Fruit fly (Drosophila melanogaster) whole organism, prepupa: ENCODE data around the gene Tdrd3.

Source experiments
- CG10631 ChIP-seq: fragments of 200-800 bp; sonication (Bioruptor generic); optimal IDR thresholded peaks from 2 replicates; lab custom pipeline; 2016; ENCODE audit warnings: missing biosample characterization, missing genetic modification characterization
- CG10669 ChIP-seq: fragments of 200-800 bp; sonication (Bioruptor generic); optimal IDR thresholded peaks from 3 replicates; lab custom pipeline; 2018; ENCODE audit warnings: missing biosample characterization, mild to moderate bottlenecking, missing genetic modification characterization, moderate library complexity
- CG11294 ChIP-seq: fragments of 200-800 bp; sonication (Bioruptor generic); IDR thresholded peaks from 2 replicates; pipeline ENCODE4 v1.3.6; 2022; ENCODE audit warnings: missing biosample characterization, missing genetic modification characterization
- CG11762 ChIP-seq: fragments of 200-800 bp; sonication (Bioruptor generic); optimal IDR thresholded peaks from 3 replicates; lab custom pipeline; 2016; ENCODE audit warnings: missing biosample characterization, missing genetic modification characterization; ENCODE audit not compliant: insufficient read depth
- CG11902 ChIP-seq: fragments of 200-800 bp; sonication (Bioruptor generic); optimal IDR thresholded peaks from 3 replicates; lab custom pipeline; 2016; ENCODE audit warnings: missing biosample characterization, missing genetic modification characterization
- CG15336 ChIP-seq: fragments of 200-800 bp; sonication (Bioruptor generic); IDR thresholded peaks from 2 replicates; pipeline ENCODE4 v1.3.6; 2022; ENCODE audit warnings: missing biosample characterization, missing genetic modification characterization
- CG1621 ChIP-seq: fragments of 200-800 bp; sonication (Bioruptor generic); optimal IDR thresholded peaks from 3 replicates; lab custom pipeline; 2018; ENCODE audit warnings: missing biosample characterization, mild to moderate bottlenecking, missing genetic modification characterization
- CG16779 ChIP-seq: fragments of 200-800 bp; sonication (Bioruptor generic); optimal IDR thresholded peaks from 3 replicates; lab custom pipeline; 2017; ENCODE audit warnings: missing biosample characterization, mild to moderate bottlenecking, missing genetic modification characterization
- CG3032 ChIP-seq: fragments of 200-800 bp; optimal IDR thresholded peaks from 2 replicates; lab custom pipeline; 2019; ENCODE audit warnings: missing biosample characterization, mild to moderate bottlenecking, missing genetic modification characterization, moderate library complexity
- CG31627 ChIP-seq: fragments of 200-800 bp; sonication (Bioruptor generic); optimal IDR thresholded peaks from 3 replicates; lab custom pipeline; 2016; ENCODE audit warnings: missing biosample characterization, missing genetic modification characterization
- CG32006 ChIP-seq: fragments of 200-800 bp; sonication (Bioruptor generic); optimal IDR thresholded peaks from 3 replicates; lab custom pipeline; 2017; ENCODE audit warnings: missing biosample characterization, mild to moderate bottlenecking, missing genetic modification characterization
- CG34406 ChIP-seq: fragments of 200-800 bp; sonication (Bioruptor generic); optimal IDR thresholded peaks from 3 replicates; lab custom pipeline; 2016; ENCODE audit warnings: missing biosample characterization, missing genetic modification characterization
- CG3919 ChIP-seq: fragments of 200-800 bp; sonication (Bioruptor generic); optimal IDR thresholded peaks from 3 replicates; lab custom pipeline; 2016; ENCODE audit warnings: missing biosample characterization, missing genetic modification characterization
- CG6163 ChIP-seq: fragments of 200-800 bp; sonication (Bioruptor generic); IDR thresholded peaks from 3 replicates; pipeline ENCODE4 v1.3.6; 2022; ENCODE audit warnings: missing biosample characterization, missing genetic modification characterization
- CG6276 ChIP-seq: fragments of 200-800 bp; sonication (Bioruptor generic); optimal IDR thresholded peaks from 2 replicates; lab custom pipeline; 2017; ENCODE audit warnings: missing biosample characterization, mild to moderate bottlenecking, missing genetic modification characterization
- CG6792 ChIP-seq: fragments of 200-800 bp; sonication (Bioruptor generic); optimal IDR thresholded peaks from 3 replicates; lab custom pipeline; 2016; ENCODE audit warnings: missing biosample characterization, missing genetic modification characterization
- CG6808 ChIP-seq: fragments of 200-800 bp; sonication (Bioruptor generic); optimal IDR thresholded peaks from 3 replicates; lab custom pipeline; 2017; ENCODE audit warnings: missing biosample characterization, missing genetic modification characterization, mild to moderate bottlenecking, moderate library complexity, missing genetic modification reagents
- CG6854 ChIP-seq: fragments of 200-800 bp; sonication (Bioruptor generic); optimal IDR thresholded peaks from 2 replicates; lab custom pipeline; 2017; ENCODE audit warnings: missing biosample characterization, mild to moderate bottlenecking, missing genetic modification characterization
- CG7368 ChIP-seq: fragments of 200-800 bp; sonication (Bioruptor generic); optimal IDR thresholded peaks from 3 replicates; lab custom pipeline; 2016; ENCODE audit warnings: missing biosample characterization, missing genetic modification characterization
- CG8319 ChIP-seq: fragments of 200-800 bp; sonication (Bioruptor generic); optimal IDR thresholded peaks from 3 replicates; lab custom pipeline; 2016; ENCODE audit warnings: missing biosample characterization, missing genetic modification characterization
- CG9139 ChIP-seq: fragments of 200-800 bp; sonication (Bioruptor generic); optimal IDR thresholded peaks from 3 replicates; lab custom pipeline; 2017; ENCODE audit warnings: missing biosample characterization, mild to moderate bottlenecking, missing genetic modification characterization
- Eip75B ChIP-seq: fragments of 200-800 bp; sonication (Bioruptor generic); optimal IDR thresholded peaks from 3 replicates; lab custom pipeline; 2016; ENCODE audit warnings: missing biosample characterization, missing genetic modification characterization
- Eip78C ChIP-seq: fragments of 200-800 bp; sonication (Bioruptor generic); peaks from one replicate; lab custom pipeline; 2016; ENCODE audit warnings: missing biosample characterization, missing genetic modification characterization
- Eip93F ChIP-seq: fragments of 200-800 bp; sonication (Bioruptor generic); optimal IDR thresholded peaks from 2 replicates; lab custom pipeline; 2016; ENCODE audit warnings: missing biosample characterization, mild to moderate bottlenecking, missing genetic modification characterization
- Ets96B ChIP-seq: fragments of 200-800 bp; optimal IDR thresholded peaks from 2 replicates; lab custom pipeline; 2019; ENCODE audit warnings: missing biosample characterization, mild to moderate bottlenecking, missing genetic modification characterization, moderate library complexity
- Gug ChIP-seq: fragments of 200-800 bp; sonication (Bioruptor generic); IDR thresholded peaks from 2 replicates; pipeline ENCODE4 v1.3.6; 2022; ENCODE audit warnings: missing biosample characterization, missing genetic modification characterization
- Hr4 ChIP-seq: fragments of 200-800 bp; sonication (Bioruptor generic); optimal IDR thresholded peaks from 3 replicates; lab custom pipeline; 2016; ENCODE audit warnings: missing biosample characterization, missing genetic modification characterization
- Lpt ChIP-seq: fragments of 200-800 bp; sonication (Bioruptor generic); optimal IDR thresholded peaks from 3 replicates; lab custom pipeline; 2016; ENCODE audit warnings: missing biosample characterization, missing genetic modification characterization
- Met ChIP-seq: fragments of 200-800 bp; sonication (Bioruptor generic); optimal IDR thresholded peaks from 3 replicates; lab custom pipeline; 2016; ENCODE audit warnings: missing biosample characterization, missing genetic modification characterization
- OdsH ChIP-seq: fragments of 200-800 bp; sonication (Bioruptor generic); optimal IDR thresholded peaks from 3 replicates; lab custom pipeline; 2016; ENCODE audit warnings: missing biosample characterization, missing genetic modification characterization
- Smox ChIP-seq: fragments of 200-800 bp; sonication (Bioruptor generic); optimal IDR thresholded peaks from 3 replicates; lab custom pipeline; 2016; ENCODE audit warnings: missing biosample characterization, missing genetic modification characterization
- Sox102F ChIP-seq: fragments of 200-800 bp; sonication (Bioruptor generic); optimal IDR thresholded peaks from 2 replicates; lab custom pipeline; 2016; ENCODE audit warnings: missing biosample characterization, mild to moderate bottlenecking, missing genetic modification characterization
- Sox14 ChIP-seq: fragments of 200-800 bp; sonication (Bioruptor generic); optimal IDR thresholded peaks from 3 replicates; lab custom pipeline; 2016; ENCODE audit warnings: missing biosample characterization, missing genetic modification characterization
- Sox15 ChIP-seq: fragments of 200-800 bp; sonication (Bioruptor generic); optimal IDR thresholded peaks from 3 replicates; lab custom pipeline; 2016; ENCODE audit warnings: missing biosample characterization, missing genetic modification characterization
- achi ChIP-seq: fragments of 200-800 bp; sonication (Bioruptor generic); optimal IDR thresholded peaks from 3 replicates; lab custom pipeline; 2016; ENCODE audit warnings: missing biosample characterization, missing genetic modification characterization
- acj6 ChIP-seq: fragments of 200-800 bp; sonication (Bioruptor generic); optimal IDR thresholded peaks from 3 replicates; lab custom pipeline; 2016; ENCODE audit warnings: missing biosample characterization, missing genetic modification characterization
- cyc ChIP-seq: fragments of 200-800 bp; sonication (Bioruptor generic); optimal IDR thresholded peaks from 3 replicates; lab custom pipeline; 2016; ENCODE audit warnings: missing biosample characterization, missing genetic modification characterization
- dac ChIP-seq: fragments of 200-800 bp; sonication (Bioruptor generic); optimal IDR thresholded peaks from 2 replicates; lab custom pipeline; 2017; ENCODE audit warnings: missing biosample characterization, mild to moderate bottlenecking, missing genetic modification characterization
- dsx ChIP-seq: fragments of 200-800 bp; optimal IDR thresholded peaks from 3 replicates; lab custom pipeline; 2019; ENCODE audit warnings: missing biosample characterization, mild to moderate bottlenecking, missing genetic modification characterization, moderate library complexity; ENCODE audit not compliant: poor library complexity, severe bottlenecking
- eg ChIP-seq: fragments of 200-800 bp; sonication (Bioruptor generic); IDR thresholded peaks from 3 replicates; pipeline ENCODE4 v1.3.6; 2022; ENCODE audit warnings: missing biosample characterization, missing genetic modification characterization
- fd59A ChIP-seq: fragments of 200-800 bp; sonication (Bioruptor generic); optimal IDR thresholded peaks from 2 replicates; lab custom pipeline; 2017; ENCODE audit warnings: missing biosample characterization, mild to moderate bottlenecking, missing genetic modification characterization, missing genetic modification reagents
- fd85E ChIP-seq: fragments of 200-800 bp; sonication (Bioruptor generic); optimal IDR thresholded peaks from 3 replicates; lab custom pipeline; 2016; ENCODE audit warnings: missing biosample characterization, missing genetic modification characterization
- fkh ChIP-seq: fragments of 200-800 bp; sonication (Bioruptor generic); optimal IDR thresholded peaks from 3 replicates; lab custom pipeline; 2017; ENCODE audit warnings: missing biosample characterization, mild to moderate bottlenecking, missing genetic modification characterization, moderate library complexity
- net ChIP-seq: fragments of 200-800 bp; sonication (Bioruptor generic); optimal IDR thresholded peaks from 3 replicates; lab custom pipeline; 2016; ENCODE audit warnings: missing biosample characterization, missing genetic modification characterization
- ss ChIP-seq, 2 experiments: fragments of 200-800 bp; sonication (Bioruptor generic); optimal IDR thresholded peaks; 2 replicates in 1 of 2; 3 replicates in 1 of 2; lab custom pipeline; 2017 to 2018; ENCODE audit warnings: mild to moderate bottlenecking in 2 of 2, missing biosample characterization in 2 of 2, missing genetic modification characterization in 2 of 2, moderate library complexity in 1 of 2
- svp ChIP-seq: fragments of 200-800 bp; sonication (Bioruptor generic); peaks from one replicate; lab custom pipeline; 2016; ENCODE audit warnings: missing biosample characterization, missing genetic modification characterization
- topi ChIP-seq: fragments of 200-800 bp; sonication (Bioruptor generic); optimal IDR thresholded peaks from 3 replicates; lab custom pipeline; 2016; ENCODE audit warnings: missing biosample characterization, missing genetic modification characterization
- vri ChIP-seq: fragments of 200-800 bp; sonication (Bioruptor generic); optimal IDR thresholded peaks from 3 replicates; lab custom pipeline; 2016; ENCODE audit warnings: missing biosample characterization, mild to moderate bottlenecking, missing genetic modification characterization

The Tdrd3 gene

DNA sequence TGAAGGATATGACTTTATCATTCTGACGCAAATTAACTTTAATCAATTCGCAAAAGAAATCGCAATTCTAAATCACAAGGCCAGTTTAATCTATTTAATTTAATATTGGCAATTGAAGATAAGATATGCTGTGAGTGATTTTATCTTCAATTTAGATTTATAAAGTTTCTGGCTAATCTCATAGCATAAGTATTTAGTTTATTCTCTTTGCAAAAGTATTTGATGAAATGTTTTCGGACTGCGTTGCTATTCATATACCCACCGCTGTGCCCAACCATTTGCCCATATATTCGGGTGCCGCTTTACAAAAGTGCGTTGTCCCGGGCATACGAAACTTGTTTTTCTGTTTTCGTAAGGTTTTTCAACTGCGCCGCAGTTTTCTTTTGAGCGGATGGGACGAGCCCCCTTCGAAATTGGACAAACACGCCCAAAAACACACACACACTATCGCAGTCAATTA lies 1.6 kb upstream of the Tdrd3 start (continued):
- peak; percentile 11 for TF ChIP-seq CG6854 (GFP tag; lab: Kevin White, UChicago)
- TF ChIP-seq Sox14 = peak; percentile 79
- TF ChIP-seq ss (GFP tag; optimal IDR thresholded peaks at IDR 0.05; lab: Kevin White, UChicago) = peak; percentile 43 to 51
- TF ChIP-seq Hr4 = peak; percentile 91
- TF ChIP-seq CG15336 = peak; percentile 90
- TF ChIP-seq Sox15 (GFP tag; lab: Kevin White, UChicago) = peak; percentile 72
- peak; percentile 24 for TF ChIP-seq vri (GFP tag; lab: Kevin White, UChicago)
- peak; percentile 71 for TF ChIP-seq CG7368
- peak; percentile 62; the same call in 1 of the 2 replicates for TF ChIP-seq CG11294 (GFP tag; lab: Robert Waterston, UW)
- peak; percentile 71 for TF ChIP-seq CG10631 (GFP tag; lab: Kevin White, UChicago)
- TF ChIP-seq CG3919 (GFP tag; lab: Kevin White, UChicago) = peak; percentile 78
- peak; percentile 69 for TF ChIP-seq CG1621 (tag; lab: Kevin White, UChicago)
- TF ChIP-seq svp (GFP tag; lab: Kevin White, UChicago) = peak; percentile 84

DNA sequence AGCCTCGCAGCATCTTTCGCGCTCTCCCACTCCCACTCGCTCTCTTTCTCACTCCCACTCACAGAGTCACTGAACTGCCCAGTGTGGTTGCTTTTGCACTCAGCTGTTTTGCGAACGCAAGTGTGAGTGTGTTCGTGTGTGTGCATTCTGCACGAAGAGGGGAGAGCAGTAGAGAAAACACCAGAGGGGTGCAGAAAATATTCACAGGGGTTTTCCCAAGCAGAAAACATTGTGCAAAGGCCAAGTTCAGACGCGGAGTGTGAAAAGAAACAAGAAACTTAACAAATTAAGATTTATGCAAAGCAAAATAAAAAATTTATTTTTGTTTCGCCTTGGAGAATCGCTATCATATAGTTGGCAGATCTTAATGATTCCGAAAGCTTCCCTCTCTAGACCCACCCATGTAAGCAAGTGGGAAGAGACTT lies 1.1 kb upstream of the Tdrd3 start:
- peak; percentile 63 for TF ChIP-seq Met (GFP tag; lab: Kevin White, UChicago)
- peak; percentile 45 for TF ChIP-seq CG9139 (GFP tag; lab: Kevin White, UChicago)
- peak; percentile 45 for TF ChIP-seq vri (GFP tag; lab: Kevin White, UChicago)
- peak; percentile 93 for TF ChIP-seq Hr4
- peak; percentile 75 for TF ChIP-seq CG3032 (tag; lab: Kevin White, UChicago)
- TF ChIP-seq acj6 (GFP tag; lab: Kevin White, UChicago) = peak; percentile 78
- peak; percentile 79 for TF ChIP-seq CG10631 (GFP tag; lab: Kevin White, UChicago)
- peak; percentile 68 for TF ChIP-seq dac (GFP tag; lab: Kevin White, UChicago)
- TF ChIP-seq topi = peak; percentile 66
- TF ChIP-seq CG11294 (GFP tag; lab: Robert Waterston, UW) = peak; percentile 68; the same call in 1 of the 2 replicates
- peak; percentile 42 for TF ChIP-seq CG16779 (tag; lab: Kevin White, UChicago)
- peak; percentile 62 for TF ChIP-seq CG6808 (GFP tag; lab: Kevin White, UChicago)
- TF ChIP-seq CG1621 (tag; lab: Kevin White, UChicago) = peak; percentile 28
- TF ChIP-seq Sox14 = peak; percentile 86
- peak; percentile 86 for TF ChIP-seq CG31627
- peak; percentile 81 for TF ChIP-seq Lpt (GFP tag; lab: Kevin White, UChicago)
- peak; percentile 41 for TF ChIP-seq fd59A (GFP tag; lab: Kevin White, UChicago)
- TF ChIP-seq cyc (GFP tag; lab: Kevin White, UChicago) = peak; percentile 81
- TF ChIP-seq Smox (GFP tag; lab: Kevin White, UChicago) = peak; percentile 68
- TF ChIP-seq CG11762 (GFP tag; lab: Kevin White, UChicago) = peak; percentile 66
- peak; percentile 82 for TF ChIP-seq CG10669 (GFP tag; lab: Kevin White, UChicago)
- peak; percentile 81 for TF ChIP-seq achi (GFP tag; lab: Kevin White, UChicago)
- peak; percentile 79 for TF ChIP-seq Eip75B (GFP tag; lab: Kevin White, UChicago)
- no peak for TF ChIP-seq fkh
- peak; percentile 80 for TF ChIP-seq CG11902 (GFP tag; lab: Kevin White, UChicago)
- TF ChIP-seq CG6163 = peak; percentile 83
- TF ChIP-seq net (GFP tag; lab: Kevin White, UChicago) = peak; percentile 84
- TF ChIP-seq CG6792 = peak; percentile 63
- peak; percentile 69 for TF ChIP-seq CG7368
- peak; percentile 78 for TF ChIP-seq Sox15 (GFP tag; lab: Kevin White, UChicago)
- peak; percentile 82 for TF ChIP-seq OdsH (GFP tag; lab: Kevin White, UChicago)
- peak; percentile 77 for TF ChIP-seq eg (GFP tag; lab: Robert Waterston, UW)
- TF ChIP-seq fd85E = no peak
- TF ChIP-seq ss (GFP tag; optimal IDR thresholded peaks at IDR 0.05; lab: Kevin White, UChicago) = peak; percentile 50 to 59
- peak; percentile 54 for TF ChIP-seq CG34406 (GFP tag; lab: Kevin White, UChicago)
- no peak for TF ChIP-seq CG6854 (GFP tag; lab: Kevin White, UChicago)
- peak; percentile 96 for TF ChIP-seq Eip78C
- peak; percentile 80 for TF ChIP-seq Ets96B (tag; lab: Kevin White, UChicago)
- peak; percentile 87 for TF ChIP-seq CG15336
- TF ChIP-seq Eip93F = peak; percentile 31
- TF ChIP-seq CG32006 (GFP tag; lab: Kevin White, UChicago) = peak; percentile 94
- peak; percentile 53 for TF ChIP-seq Sox102F (GFP tag; lab: Kevin White, UChicago)
- TF ChIP-seq Gug (GFP tag; lab: Robert Waterston, UW) = peak; percentile 75
- TF ChIP-seq dsx (GFP tag; lab: Kevin White, UChicago) = peak; percentile 62
- peak; percentile 69 for TF ChIP-seq CG8319 (GFP tag; lab: Kevin White, UChicago)
- TF ChIP-seq CG6276 (GFP tag; lab: Kevin White, UChicago) = peak; percentile 82
